Fruit fly (Drosophila melanogaster) whole organism, embryonic: ENCODE results near the gene CG18269.

Experiments used
- Bdp1 ChIP-seq: fragments of 200-800 bp; sonication (Bioruptor generic); optimal IDR thresholded peaks from 3 replicates; lab custom pipeline; 2016; ENCODE audit warnings: missing biosample characterization, missing genetic modification characterization
- CG10267 ChIP-seq: fragments of 200-800 bp; sonication (Bioruptor generic); optimal IDR thresholded peaks from 2 replicates; lab custom pipeline; 2018; ENCODE audit warnings: missing biosample characterization, mild to moderate bottlenecking, missing genetic modification characterization, moderate library complexity
- CG12104 ChIP-seq: fragments of 200-800 bp; sonication (Bioruptor generic); optimal IDR thresholded peaks from 3 replicates; lab custom pipeline; 2016; ENCODE audit warnings: missing biosample characterization, missing genetic modification characterization
- CG12299 ChIP-seq: fragments of 200-800 bp; sonication (Bioruptor generic); optimal IDR thresholded peaks from 2 replicates; lab custom pipeline; 2018; ENCODE audit warnings: missing biosample characterization, mild to moderate bottlenecking, missing genetic modification characterization
- CG13287 ChIP-seq: fragments of 200-800 bp; sonication (Bioruptor generic); IDR thresholded peaks from 2 replicates; pipeline ENCODE4 v1.3.6; 2022; ENCODE audit warnings: missing biosample characterization, missing genetic modification characterization; ENCODE audit not compliant: partially characterized antibody
- CG13424 ChIP-seq: fragments of 200-800 bp; sonication (Bioruptor generic); optimal IDR thresholded peaks from 2 replicates; lab custom pipeline; 2019; ENCODE audit warnings: missing biosample characterization, mild to moderate bottlenecking, missing genetic modification characterization, moderate library complexity
- CG15011 ChIP-seq: fragments of 200-800 bp; sonication (Bioruptor generic); optimal IDR thresholded peaks from 3 replicates; lab custom pipeline; 2018; ENCODE audit warnings: missing biosample characterization, mild to moderate bottlenecking, missing genetic modification characterization
- CG16779 ChIP-seq: fragments of 200-800 bp; sonication (Bioruptor generic); IDR thresholded peaks from 2 replicates; pipeline ENCODE4 v1.3.6; 2022; ENCODE audit warnings: missing biosample characterization, missing genetic modification characterization
- CG17359 ChIP-seq: fragments of 200-800 bp; sonication (Bioruptor generic); optimal IDR thresholded peaks from 3 replicates; lab custom pipeline; 2018; ENCODE audit warnings: missing biosample characterization, mild to moderate bottlenecking, missing genetic modification characterization, moderate library complexity
- CG2116 ChIP-seq: fragments of 200-800 bp; sonication (Bioruptor generic); optimal IDR thresholded peaks from 3 replicates; lab custom pipeline; 2018; ENCODE audit warnings: missing biosample characterization, mild to moderate bottlenecking, missing genetic modification characterization
- CG2120 ChIP-seq: fragments of 200-800 bp; sonication (Bioruptor generic); optimal IDR thresholded peaks from 3 replicates; lab custom pipeline; 2016; ENCODE audit warnings: missing biosample characterization, missing genetic modification characterization
- CG30403 ChIP-seq: fragments of 200-800 bp; sonication (Bioruptor generic); optimal IDR thresholded peaks from 3 replicates; lab custom pipeline; 2016; ENCODE audit warnings: missing biosample characterization, missing genetic modification characterization
- CG43689 ChIP-seq: fragments of 200-800 bp; sonication (Bioruptor generic); IDR thresholded peaks from 2 replicates; pipeline ENCODE4 v1.3.6; 2022; ENCODE audit warnings: missing biosample characterization, missing genetic modification characterization
- CG4424 ChIP-seq: fragments of 200-800 bp; sonication (Bioruptor generic); optimal IDR thresholded peaks from 3 replicates; lab custom pipeline; 2016; ENCODE audit warnings: missing biosample characterization, missing genetic modification characterization
- CG4707 ChIP-seq: fragments of 200-800 bp; sonication (Bioruptor generic); optimal IDR thresholded peaks from 2 replicates; lab custom pipeline; 2018; ENCODE audit warnings: missing biosample characterization, mild to moderate bottlenecking, missing genetic modification characterization, moderate library complexity
- CG7963 ChIP-seq: fragments of 200-800 bp; sonication (Bioruptor generic); IDR thresholded peaks from 3 replicates; pipeline ENCODE4 v1.3.6; 2022; ENCODE audit warnings: missing biosample characterization, missing genetic modification characterization; ENCODE audit not compliant: partially characterized antibody
- CG8089 ChIP-seq: fragments of 200-800 bp; sonication (Bioruptor generic); optimal IDR thresholded peaks from 3 replicates; lab custom pipeline; 2016; ENCODE audit warnings: missing biosample characterization, missing genetic modification characterization
- CG8290 ChIP-seq, 3 experiments: fragments of 200-800 bp; sonication (Bioruptor generic); optimal IDR thresholded peaks; 2 replicates each; lab custom pipeline; 2016 to 2019; ENCODE audit warnings: missing biosample characterization in 3 of 3, missing genetic modification characterization in 3 of 3, mild to moderate bottlenecking in 2 of 3, moderate library complexity in 1 of 3
- CTCF ChIP-seq: fragments of 200-800 bp; sonication (Bioruptor generic); optimal IDR thresholded peaks from 2 replicates; lab custom pipeline; 2017; ENCODE audit warnings: missing biosample characterization, mild to moderate bottlenecking, missing genetic modification characterization, moderate library complexity
- CrebB ChIP-seq: fragments of 200-800 bp; sonication (Bioruptor generic); optimal IDR thresholded peaks from 3 replicates; lab custom pipeline; 2018; ENCODE audit warnings: missing biosample characterization, mild to moderate bottlenecking, missing genetic modification characterization
- Dp ChIP-seq: fragments of 200-800 bp; sonication (Bioruptor generic); optimal IDR thresholded peaks from 2 replicates; lab custom pipeline; 2018; ENCODE audit warnings: missing biosample characterization, mild to moderate bottlenecking, missing genetic modification characterization, moderate library complexity
- Dref ChIP-seq: fragments of 200-800 bp; sonication (Bioruptor generic); IDR thresholded peaks from 2 replicates; pipeline ENCODE4 v1.3.6; 2022; ENCODE audit warnings: missing biosample characterization, missing genetic modification characterization
- Ets65A ChIP-seq: fragments of 200-800 bp; sonication (Bioruptor generic); peaks from one replicate; lab custom pipeline; 2016; ENCODE audit warnings: missing biosample characterization, missing genetic modification characterization
- GATAe ChIP-seq: fragments of 200-800 bp; sonication (Bioruptor generic); conservative IDR thresholded peaks from 2 replicates; pipeline ENCODE4 v1.3.6; 2022; ENCODE audit warnings: missing biosample characterization, missing genetic modification characterization
- Hand ChIP-seq: fragments of 200-800 bp; sonication (Bioruptor generic); optimal IDR thresholded peaks from 2 replicates; lab custom pipeline; 2017; ENCODE audit warnings: mild to moderate bottlenecking, missing biosample characterization, missing genetic modification reagents, missing genetic modification characterization
- Jarid2 ChIP-seq: fragments of 200-800 bp; sonication (Bioruptor generic); optimal IDR thresholded peaks from 3 replicates; lab custom pipeline; 2017; ENCODE audit warnings: mild to moderate bottlenecking, missing biosample characterization, missing genetic modification reagents, missing genetic modification characterization
- NK7.1 ChIP-seq: fragments of 200-800 bp; sonication (Bioruptor generic); optimal IDR thresholded peaks from 3 replicates; lab custom pipeline; 2016; ENCODE audit warnings: missing biosample characterization, missing genetic modification characterization
- Nf-YA ChIP-seq: fragments of 200-800 bp; sonication (Bioruptor generic); IDR thresholded peaks from 2 replicates; pipeline ENCODE4 v1.3.6; 2022; ENCODE audit warnings: missing biosample characterization, missing genetic modification characterization
- al ChIP-seq: fragments of 200-800 bp; sonication (Bioruptor generic); IDR thresholded peaks from 2 replicates; pipeline ENCODE4 v1.3.6; 2022; ENCODE audit warnings: missing biosample characterization, missing genetic modification characterization
- ara ChIP-seq: fragments of 200-800 bp; sonication (Bioruptor generic); IDR thresholded peaks from 2 replicates; pipeline ENCODE4 v1.3.6; 2022; ENCODE audit warnings: missing biosample characterization, missing genetic modification characterization
- cad ChIP-seq: fragments of >200 bp; optimal IDR thresholded peaks from 2 replicates; lab custom pipeline; 2017; ENCODE audit warnings: missing biosample characterization, missing genetic modification characterization
- cato ChIP-seq: fragments of 200-800 bp; sonication (Bioruptor generic); optimal IDR thresholded peaks from 2 replicates; lab custom pipeline; 2016; ENCODE audit warnings: missing biosample characterization, missing genetic modification characterization, borderline replicate concordance
- ci ChIP-seq: fragments of 200-800 bp; sonication (Bioruptor generic); IDR thresholded peaks from 3 replicates; pipeline ENCODE4 v1.3.6; 2022; ENCODE audit warnings: missing biosample characterization, missing genetic modification characterization
- crol ChIP-seq: fragments of 200-800 bp; sonication (Bioruptor generic); IDR thresholded peaks from 2 replicates; pipeline ENCODE4 v1.3.6; 2022; ENCODE audit warnings: missing biosample characterization, missing genetic modification characterization
- eyg ChIP-seq: fragments of 200-800 bp; sonication (Bioruptor generic); optimal IDR thresholded peaks from 3 replicates; lab custom pipeline; 2016; ENCODE audit warnings: missing biosample characterization, missing genetic modification characterization
- lbe ChIP-seq: fragments of 200-800 bp; sonication (Bioruptor generic); optimal IDR thresholded peaks from 2 replicates; lab custom pipeline; 2016; ENCODE audit warnings: missing biosample characterization, mild to moderate bottlenecking, missing genetic modification characterization
- lilli ChIP-seq: fragments of 200-800 bp; sonication (Bioruptor generic); optimal IDR thresholded peaks from 3 replicates; lab custom pipeline; 2016; ENCODE audit warnings: missing biosample characterization, missing genetic modification characterization
- lmd ChIP-seq: fragments of 200-800 bp; sonication (Bioruptor generic); IDR thresholded peaks from 2 replicates; pipeline ENCODE4 v1.3.6; 2022; ENCODE audit warnings: missing biosample characterization, missing genetic modification characterization
- maf-S ChIP-seq: fragments of 200-800 bp; sonication (Bioruptor generic); optimal IDR thresholded peaks from 2 replicates; lab custom pipeline; 2016; ENCODE audit warnings: missing biosample characterization, missing genetic modification characterization
- nerfin-2 ChIP-seq: fragments of 200-800 bp; sonication (Bioruptor generic); IDR thresholded peaks from 2 replicates; pipeline ENCODE4 v1.3.6; 2022; ENCODE audit warnings: missing biosample characterization, missing genetic modification characterization; ENCODE audit not compliant: partially characterized antibody
- onecut ChIP-seq: fragments of 200-800 bp; sonication (Bioruptor generic); IDR thresholded peaks from 2 replicates; pipeline ENCODE4 v1.3.6; 2022; ENCODE audit warnings: missing biosample characterization, missing genetic modification characterization
- pfk ChIP-seq: fragments of 200-800 bp; sonication (Bioruptor generic); optimal IDR thresholded peaks from 2 replicates; lab custom pipeline; 2018; ENCODE audit warnings: missing biosample characterization, mild to moderate bottlenecking, missing genetic modification characterization, moderate library complexity
- seq ChIP-seq: fragments of 200-800 bp; sonication (Bioruptor generic); IDR thresholded peaks from 2 replicates; pipeline ENCODE4 v1.3.6; 2022; ENCODE audit warnings: missing biosample characterization, missing genetic modification characterization
- ssp ChIP-seq: fragments of 200-800 bp; sonication (Bioruptor generic); IDR thresholded peaks from 2 replicates; pipeline ENCODE4 v1.3.6; 2022; ENCODE audit warnings: missing biosample characterization, missing genetic modification characterization
- sug ChIP-seq: fragments of 200-800 bp; optimal IDR thresholded peaks from 2 replicates; lab custom pipeline; 2019; ENCODE audit warnings: missing biosample characterization, mild to moderate bottlenecking, missing genetic modification characterization, moderate library complexity
- tll ChIP-seq, 2 experiments: fragments of 200-800 bp in 1 of 2; fragments of >200 bp in 1 of 2; sonication (Bioruptor generic) in 1 of 2; optimal IDR thresholded peaks; 2 replicates each; lab custom pipeline; 2017 to 2019; ENCODE audit warnings: missing biosample characterization in 2 of 2, missing genetic modification characterization in 2 of 2, mild to moderate bottlenecking in 1 of 2, moderate library complexity in 1 of 2
- trem ChIP-seq: fragments of 200-800 bp; optimal IDR thresholded peaks from 3 replicates; lab custom pipeline; 2019; ENCODE audit warnings: missing biosample characterization, mild to moderate bottlenecking, missing genetic modification characterization, moderate library complexity
- tup ChIP-seq: fragments of 200-800 bp; sonication (Bioruptor generic); optimal IDR thresholded peaks from 2 replicates; lab custom pipeline; 2016; ENCODE audit warnings: missing biosample characterization, mild to moderate bottlenecking, missing genetic modification characterization, moderate library complexity
- twi ChIP-seq: fragments of 200-800 bp; optimal IDR thresholded peaks from 2 replicates; lab custom pipeline; 2019; ENCODE audit warnings: missing biosample characterization, mild to moderate bottlenecking, missing genetic modification characterization, moderate library complexity
- unc-4 ChIP-seq: fragments of 200-800 bp; sonication (Bioruptor generic); IDR thresholded peaks from 2 replicates; pipeline ENCODE4 v1.3.6; 2022; ENCODE audit warnings: missing biosample characterization, missing genetic modification characterization; ENCODE audit not compliant: partially characterized antibody
- wor ChIP-seq: fragments of 200-800 bp; sonication (Bioruptor generic); IDR thresholded peaks from 2 replicates; pipeline ENCODE4 v1.3.6; 2022; ENCODE audit warnings: missing biosample characterization, missing genetic modification characterization

Gene CG18269

dm6 chr2L:5519846-5520384 is 31.7 kb upstream of the CG18269 start, which contains the start of the genes CG7382 and cl (continued):
- TF ChIP-seq Dp (GFP tag; lab: Kevin White, UChicago) (peak; percentile 4), CG13424 (peak; percentile 73), unc-4 (GFP tag; lab: Robert Waterston, UW) (no peak), CrebB (no peak), lilli (GFP tag; lab: Kevin White, UChicago) (peak; percentile 41), nerfin-2 (no peak), NK7.1 (GFP tag; lab: Kevin White, UChicago) (no peak), CTCF (GFP tag; lab: Kevin White, UChicago) (no peak), lmd (GFP tag; lab: Robert Waterston, UW) (peak; percentile 33; the same call in 1 of the 2 replicates), CG17359 (tag; lab: Kevin White, UChicago) (no peak), Nf-YA (no peak), Hand (no peak), crol (no peak), CG4707 (no peak), cad (GFP tag; lab: Kevin White, UChicago) (no peak), cato (GFP tag; lab: Kevin White, UChicago) (no peak), onecut (GFP tag; lab: Robert Waterston, UW) (no peak), CG13287 (GFP tag; lab: Robert Waterston, UW) (no peak), lbe (no peak), CG12299 (peak; percentile 7), CG30403 (GFP tag; lab: Kevin White, UChicago) (peak; percentile 70), tup (no peak), Bdp1 (GFP tag; lab: Kevin White, UChicago) (no peak), pfk (no peak), ssp (GFP tag; lab: Robert Waterston, UW) (no peak), maf-S (GFP tag; lab: Kevin White, UChicago) (no peak), CG8089 (no peak), twi (tag; lab: Kevin White, UChicago) (peak; percentile 47), Ets65A (GFP tag; lab: Kevin White, UChicago) (peak; percentile 91), trem (peak; percentile 30), Jarid2 (GFP tag; lab: Kevin White, UChicago) (no peak), sug (tag; lab: Kevin White, UChicago) (peak; percentile 81), CG15011 (no peak), CG4424 (peak; percentile 48), Dref (peak; percentile 59), CG7963 (GFP tag; lab: Robert Waterston, UW) (no peak), eyg (no peak), tll (GFP tag; optimal IDR thresholded peaks at IDR 0.05; lab: Kevin White, UChicago) (peak; percentile 21 to 53), wor (GFP tag; lab: Robert Waterston, UW) (no peak), CG10267 (tag; lab: Kevin White, UChicago) (peak; percentile 64), CG43689 (GFP tag; lab: Robert Waterston, UW) (no peak), CG12104 (GFP tag; lab: Kevin White, UChicago) (peak; percentile 60), CG2116 (peak; percentile 64), seq (GFP tag; lab: Robert Waterston, UW) (no peak), ara (GFP tag; lab: Robert Waterston, UW) (no peak), CG2120 (GFP tag; lab: Kevin White, UChicago) (peak; percentile 54), ci (GFP tag; lab: Robert Waterston, UW) (no peak), al (GFP tag; lab: Robert Waterston, UW) (no peak), CG8290 (GFP tag; optimal IDR thresholded peaks at IDR 0.05; lab: Kevin White, UChicago) (peak; percentile 46), CG8290 (tag; optimal IDR thresholded peaks at IDR 0.05; lab: Kevin White, UChicago) (no peak), CG16779 (no peak), GATAe (no peak)
